Worm (Caenorhabditis elegans): ENCODE measurements around the gene cla-1.

Gene cla-1

ce11 chrIV:7556265-7556866 is 32.4 kb upstream of the cla-1 start, which contains the start of the genes F49E8.7, F49E8.8 and nprl-2:
TSS of gene F49E8.7 (minus strand) at chrIV:7556365.
TSS of gene F49E8.8 (plus strand) at chrIV:7556637.
TSS of gene nprl-2 (plus strand) at chrIV:7556816.
- TF ChIP-seq nhr-11 (tag; optimal IDR thresholded peaks at IDR 0.05), result no peak
- no peak for TF ChIP-seq fkh-6 (tag; optimal IDR thresholded peaks at IDR 0.05)
- TF ChIP-seq nhr-232 (tag; optimal IDR thresholded peaks at IDR 0.05), result no peak
- no peak for TF ChIP-seq sox-4 (tag; optimal IDR thresholded peaks at IDR 0.05)
- no peak for TF ChIP-seq ref-2 (tag; optimal IDR thresholded peaks at IDR 0.05)
- TF ChIP-seq ceh-24 (tag; optimal IDR thresholded peaks at IDR 0.05), result no peak
- TF ChIP-seq zip-5 (tag; optimal IDR thresholded peaks at IDR 0.05), result no peak
- no peak for TF ChIP-seq tbx-2 (tag; optimal IDR thresholded peaks at IDR 0.05)
- TF ChIP-seq ceh-2 (tag; optimal IDR thresholded peaks at IDR 0.05), result no peak
- no peak for TF ChIP-seq sdc-2 (tag; optimal IDR thresholded peaks at IDR 0.05)
- TF ChIP-seq ceh-6 (GFP tag; optimal IDR thresholded peaks at IDR 0.05), result no peak
- TF ChIP-seq pax-1 (tag; optimal IDR thresholded peaks at IDR 0.05), result no peak
- TF ChIP-seq elt-4 (tag; optimal IDR thresholded peaks at IDR 0.05), result no peak
- TF ChIP-seq elt-2 (tag; optimal IDR thresholded peaks at IDR 0.05), result no peak

- no peak for TF ChIP-seq ceh-45 (GFP tag; IDR thresholded peaks at IDR 0.05)
- no peak for TF ChIP-seq nfya-1 (tag; optimal IDR thresholded peaks at IDR 0.05)
- TF ChIP-seq tbx-2 (tag; optimal IDR thresholded peaks at IDR 0.05), result no peak
- no peak for TF ChIP-seq tbx-7 (tag; optimal IDR thresholded peaks at IDR 0.05)
- no peak for TF ChIP-seq hlh-8 (tag; optimal IDR thresholded peaks at IDR 0.05)
- TF ChIP-seq ama-1 (optimal IDR thresholded peaks at IDR 0.05), result no peak
- TF ChIP-seq mec-3 (tag; optimal IDR thresholded peaks at IDR 0.05; ENCODE audit: borderline replicate concordance), result no peak
- no peak for TF ChIP-seq ceh-48 (tag; optimal IDR thresholded peaks at IDR 0.05)
- no peak for TF ChIP-seq ceh-30 (tag; optimal IDR thresholded peaks at IDR 0.05)
- no peak for TF ChIP-seq sox-4 (tag; optimal IDR thresholded peaks at IDR 0.05)
These were observed 30.1 kb upstream of the cla-1 start for ce11 chrIV:7558653-7559052.

- no peak for TF ChIP-seq gmeb-2 (tag; optimal IDR thresholded peaks at IDR 0.05)
- no peak for TF ChIP-seq pha-4 (tag; optimal IDR thresholded peaks at IDR 0.05)
- no peak for TF ChIP-seq pqm-1 (tag; optimal IDR thresholded peaks at IDR 0.05)
- no peak for TF ChIP-seq pros-1 (tag; optimal IDR thresholded peaks at IDR 0.05)
- TF ChIP-seq K09A11.1 (tag; optimal IDR thresholded peaks at IDR 0.05; ENCODE audit: insufficient read depth), result no peak
- TF ChIP-seq rnt-1 (tag; optimal IDR thresholded peaks at IDR 0.05), result no peak
- no peak for TF ChIP-seq hlh-15 (tag; optimal IDR thresholded peaks at IDR 0.05)
- TF ChIP-seq dve-1 (tag; optimal IDR thresholded peaks at IDR 0.05), result no peak
- no peak for TF ChIP-seq ets-4 (tag; optimal IDR thresholded peaks at IDR 0.05)
- TF ChIP-seq npax-4 (tag; optimal IDR thresholded peaks at IDR 0.05), result no peak
- TF ChIP-seq ceh-30 (tag; optimal IDR thresholded peaks at IDR 0.05), result no peak
- TF ChIP-seq unc-55 (GFP tag; optimal IDR thresholded peaks at IDR 0.05), result no peak
- TF ChIP-seq mec-3 (tag; optimal IDR thresholded peaks at IDR 0.05; ENCODE audit: borderline replicate concordance), result no peak
- TF ChIP-seq syd-9 (tag; optimal IDR thresholded peaks at IDR 0.05), result no peak
- TF ChIP-seq che-1 (tag; optimal IDR thresholded peaks at IDR 0.05), result no peak
- TF ChIP-seq ceh-19 (GFP tag; optimal IDR thresholded peaks at IDR 0.05), result no peak
- no peak for TF ChIP-seq C38D4.7 (GFP tag; optimal IDR thresholded peaks at IDR 0.05)
- TF ChIP-seq ceh-45 (GFP tag; IDR thresholded peaks at IDR 0.05), result no peak
- no peak for TF ChIP-seq F13H6.1 (tag; optimal IDR thresholded peaks at IDR 0.05)
- TF ChIP-seq elt-2 (tag; optimal IDR thresholded peaks at IDR 0.05), result no peak
These were observed 29.5 kb upstream of the cla-1 start for ce11 chrIV:7559237-7559636.

- peak; percentile 7 for TF ChIP-seq zip-5 (tag; optimal IDR thresholded peaks at IDR 0.05)
- no peak for TF ChIP-seq pax-1 (tag; optimal IDR thresholded peaks at IDR 0.05)
- TF ChIP-seq hlh-6 (tag; optimal IDR thresholded peaks at IDR 0.05), result no peak
- no peak for TF ChIP-seq dmd-4 (tag; optimal IDR thresholded peaks at IDR 0.05; ENCODE audit: borderline replicate concordance)
- peak; percentile 2 for TF ChIP-seq nfya-1 (tag; optimal IDR thresholded peaks at IDR 0.05)
- peak; percentile 47 for TF ChIP-seq ceh-31 (tag; optimal IDR thresholded peaks at IDR 0.05)
- no peak for TF ChIP-seq ceh-34 (tag; optimal IDR thresholded peaks at IDR 0.05)
- TF ChIP-seq elt-2 (tag; optimal IDR thresholded peaks at IDR 0.05), result peak; percentile 45
- TF ChIP-seq sox-2 (GFP tag; IDR thresholded peaks at IDR 0.05), result no peak
- peak; percentile 20 for TF ChIP-seq unc-42 (tag; optimal IDR thresholded peaks at IDR 0.05)
- peak; percentile 35 for TF ChIP-seq tbx-2 (tag; optimal IDR thresholded peaks at IDR 0.05)
These were observed 27.1 kb upstream of the cla-1 start, which contains the start of gene ima-3 for ce11 chrIV:7561614-7562142. TSS of gene ima-3 (minus strand) at chrIV:7561664.

Data from whole organism, late embryonic.